Fruit fly (Drosophila melanogaster): ENCODE results near the gene yps.

dm6 chr3L:12124138-12124583 lies 789 bp downstream of the yps start:
- peak; percentile 64 for TF ChIP-seq CG14711 (tag; optimal IDR thresholded peaks at IDR 0.05)
- TF ChIP-seq Crg-1 (GFP tag; optimal IDR thresholded peaks at IDR 0.05): no peak
- TF ChIP-seq CG5204 (GFP tag; optimal IDR thresholded peaks at IDR 0.05): no peak
- TF ChIP-seq CG7101 (tag; optimal IDR thresholded peaks at IDR 0.05): peak; percentile 50
- TF ChIP-seq CG1620 (GFP tag; optimal IDR thresholded peaks at IDR 0.05): no peak
- peak; percentile 31 for TF ChIP-seq bab1 (GFP tag; optimal IDR thresholded peaks at IDR 0.05)
- no peak for TF ChIP-seq toe (GFP tag; optimal IDR thresholded peaks at IDR 0.05)
- peak; percentile 54 for TF ChIP-seq pad (GFP tag; optimal IDR thresholded peaks at IDR 0.05)
- TF ChIP-seq kay (GFP tag; ENCODE audit: borderline replicate concordance): no peak
- no peak for TF ChIP-seq ovo (GFP tag; optimal IDR thresholded peaks at IDR 0.05)
- peak; percentile 87 for TF ChIP-seq cic (GFP tag; optimal IDR thresholded peaks at IDR 0.05)
- TF ChIP-seq CG11617 (GFP tag; optimal IDR thresholded peaks at IDR 0.05): no peak

Data from whole organism, adult.